Fruit fly (Drosophila melanogaster): ENCODE data around the gene Toll-9.

Toll-9 gene

DNA sequence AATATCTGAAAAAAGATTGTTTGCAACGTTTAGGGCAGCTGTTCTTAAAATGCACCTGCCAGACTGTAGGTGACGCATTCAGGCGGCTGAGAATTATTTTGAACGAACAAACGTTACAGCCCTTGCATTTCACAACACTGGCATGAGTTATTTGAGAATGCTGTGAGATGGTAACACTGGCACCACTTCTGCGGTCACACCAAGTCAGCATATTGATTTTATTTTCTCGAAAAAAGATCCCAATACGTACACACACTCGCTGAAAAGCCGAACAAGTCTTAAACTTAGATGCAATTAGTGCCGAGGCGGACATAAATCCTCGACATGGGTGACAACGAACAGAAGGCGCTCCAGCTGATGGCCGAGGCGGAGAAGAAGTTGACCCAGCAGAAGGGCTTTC lies 53.1 kb downstream of the Toll-9 start, which contains the start of gene alphaSnap (continued):
- TF ChIP-seq Hr4 (GFP tag; optimal IDR thresholded peaks at IDR 0.05) (no peak), lz (GFP tag; optimal IDR thresholded peaks at IDR 0.05) (no peak), topi (GFP tag; optimal IDR thresholded peaks at IDR 0.05) (peak; percentile 35), CG11762 (GFP tag; optimal IDR thresholded peaks at IDR 0.05; ENCODE audit: insufficient read depth) (no peak), Smox (GFP tag; optimal IDR thresholded peaks at IDR 0.05) (no peak), CG1621 (tag; optimal IDR thresholded peaks at IDR 0.05) (peak; percentile 26), OdsH (GFP tag; optimal IDR thresholded peaks at IDR 0.05) (no peak)
